Worm (Caenorhabditis elegans) whole organism, mixed stage, embryonic: ENCODE measurements around the gene srz-15.

Experiments
- M03D4.4 ChIP-seq: sonication (generic microtip); optimal IDR thresholded peaks from 2 replicates; lab custom pipeline; 2017; ENCODE audit warnings: mild to moderate bottlenecking, missing genetic modification characterization, missing compliant biosample characterization
- bed-3 ChIP-seq: fragments of 200-800 bp; sonication (Bioruptor generic); optimal IDR thresholded peaks from 3 replicates; lab custom pipeline; 2018; ENCODE audit warnings: mild to moderate bottlenecking, missing genetic modification characterization, moderate library complexity, missing compliant biosample characterization
- blmp-1 ChIP-seq: fragments of 150-350 bp; optimal IDR thresholded peaks from 2 replicates; lab custom pipeline; 2014; ENCODE audit warnings: missing biosample characterization, missing genetic modification characterization
- ceh-39 ChIP-seq: fragments of 150-350 bp; optimal IDR thresholded peaks from 2 replicates; lab custom pipeline; 2014; ENCODE audit warnings: missing biosample characterization, missing genetic modification characterization
- ceh-43 ChIP-seq: fragments of 200-800 bp; sonication (Bioruptor generic); optimal IDR thresholded peaks from 2 replicates; lab custom pipeline; 2018; ENCODE audit warnings: mild to moderate bottlenecking, missing genetic modification characterization, moderate library complexity, missing compliant biosample characterization
- ceh-83 ChIP-seq: fragments of 200-800 bp; sonication (Bioruptor generic); optimal IDR thresholded peaks from 2 replicates; lab custom pipeline; 2018; ENCODE audit warnings: mild to moderate bottlenecking, missing genetic modification characterization, missing compliant biosample characterization
- ces-1 ChIP-seq: fragments of 150-350 bp; optimal IDR thresholded peaks from 2 replicates; lab custom pipeline; 2014; ENCODE audit warnings: missing biosample characterization, missing genetic modification reagents, missing genetic modification characterization
- drap-1 ChIP-seq: fragments of 200-800 bp; sonication (Bioruptor generic); optimal IDR thresholded peaks from 3 replicates; lab custom pipeline; 2018; ENCODE audit warnings: mild to moderate bottlenecking, missing genetic modification characterization, missing compliant biosample characterization
- elt-1 ChIP-seq: sonication (generic microtip); optimal IDR thresholded peaks from 2 replicates; lab custom pipeline; 2017; ENCODE audit warnings: missing genetic modification characterization, mild to moderate bottlenecking, missing compliant biosample characterization, antibody characterized with exemption, moderate library complexity, borderline replicate concordance; ENCODE audit not compliant: insufficient read depth
- elt-3 ChIP-seq: fragments of 150-350 bp; optimal IDR thresholded peaks from 2 replicates; lab custom pipeline; 2014; ENCODE audit warnings: missing biosample characterization, missing genetic modification characterization
- flh-1 ChIP-seq: fragments of 200-800 bp; sonication (Bioruptor generic); optimal IDR thresholded peaks from 2 replicates; lab custom pipeline; 2018; ENCODE audit warnings: mild to moderate bottlenecking, missing genetic modification characterization, moderate library complexity, missing compliant biosample characterization
- ham-2 ChIP-seq: fragments of 200-800 bp; sonication (Bioruptor generic); optimal IDR thresholded peaks from 2 replicates; lab custom pipeline; 2018; ENCODE audit warnings: mild to moderate bottlenecking, missing genetic modification characterization, missing compliant biosample characterization
- hlh-1 ChIP-seq: fragments of 150-350 bp; optimal IDR thresholded peaks from 2 replicates; lab custom pipeline; 2014; ENCODE audit warnings: missing biosample characterization, missing genetic modification reagents, missing genetic modification characterization
- lin-13 ChIP-seq: fragments of 150-350 bp; optimal IDR thresholded peaks from 2 replicates; lab custom pipeline; 2014; ENCODE audit warnings: missing biosample characterization, missing genetic modification characterization
- lin-32 ChIP-seq: fragments of 200-800 bp; sonication (Bioruptor generic); optimal IDR thresholded peaks from 2 replicates; lab custom pipeline; 2018; ENCODE audit warnings: mild to moderate bottlenecking, missing genetic modification characterization, missing compliant biosample characterization
- lsy-2 ChIP-seq: fragments of 150-350 bp; optimal IDR thresholded peaks from 2 replicates; lab custom pipeline; 2014; ENCODE audit warnings: missing biosample characterization, missing genetic modification characterization
- mab-5 ChIP-seq: fragments of 150-350 bp; optimal IDR thresholded peaks from 2 replicates; lab custom pipeline; 2014; ENCODE audit warnings: missing biosample characterization, missing genetic modification characterization
- mep-1 ChIP-seq: fragments of 150-350 bp; optimal IDR thresholded peaks from 2 replicates; lab custom pipeline; 2017; ENCODE audit warnings: missing biosample characterization, missing genetic modification reagents, missing genetic modification characterization, inconsistent platforms
- mls-2 ChIP-seq: sonication (generic microtip); optimal IDR thresholded peaks from 2 replicates; lab custom pipeline; 2016; ENCODE audit warnings: mild to moderate bottlenecking, missing genetic modification characterization, moderate library complexity, missing compliant biosample characterization
- nhr-12 ChIP-seq: fragments of 150-350 bp; optimal IDR thresholded peaks from 2 replicates; lab custom pipeline; 2014; ENCODE audit warnings: missing biosample characterization, missing genetic modification characterization
- nhr-2 ChIP-seq: fragments of 150-350 bp; optimal IDR thresholded peaks from 2 replicates; lab custom pipeline; 2014; ENCODE audit warnings: missing biosample characterization, missing genetic modification characterization
- nhr-237 ChIP-seq: fragments of 150-350 bp; optimal IDR thresholded peaks from 2 replicates; lab custom pipeline; 2014; ENCODE audit warnings: missing biosample characterization, missing genetic modification characterization
- nhr-28 ChIP-seq: fragments of 150-350 bp; optimal IDR thresholded peaks from 2 replicates; lab custom pipeline; 2014; ENCODE audit warnings: missing biosample characterization, missing genetic modification characterization
- nhr-76 ChIP-seq: sonication (generic microtip); optimal IDR thresholded peaks from 2 replicates; lab custom pipeline; 2017; ENCODE audit warnings: missing biosample characterization, missing genetic modification characterization
- pha-4 ChIP-seq: fragments of 150-350 bp; optimal IDR thresholded peaks from 2 replicates; lab custom pipeline; 2018; ENCODE audit warnings: missing biosample characterization, missing genetic modification reagents, missing genetic modification characterization
- sem-2 ChIP-seq: fragments of 200-800 bp; sonication (Bioruptor generic); optimal IDR thresholded peaks from 2 replicates; lab custom pipeline; 2018; ENCODE audit warnings: mild to moderate bottlenecking, missing genetic modification characterization, missing compliant biosample characterization
- snpc-4 ChIP-seq: fragments of 150-350 bp; optimal IDR thresholded peaks from 2 replicates; lab custom pipeline; 2014; ENCODE audit warnings: missing biosample characterization, missing genetic modification characterization
- tbx-8 ChIP-seq: fragments of 200-800 bp; sonication (Bioruptor generic); optimal IDR thresholded peaks from 2 replicates; lab custom pipeline; 2018; ENCODE audit warnings: mild to moderate bottlenecking, missing genetic modification characterization, moderate library complexity, missing compliant biosample characterization
- unc-120 ChIP-seq: sonication (generic microtip); optimal IDR thresholded peaks from 2 replicates; lab custom pipeline; 2017; ENCODE audit warnings: missing genetic modification characterization, missing compliant biosample characterization; ENCODE audit not compliant: poor library complexity, severe bottlenecking
- unc-39 ChIP-seq: fragments of 150-350 bp; optimal IDR thresholded peaks from 2 replicates; lab custom pipeline; 2014; ENCODE audit warnings: missing biosample characterization, missing genetic modification characterization
- unc-62 ChIP-seq: fragments of 150-350 bp; optimal IDR thresholded peaks from 2 replicates; lab custom pipeline; 2014; ENCODE audit warnings: missing biosample characterization, missing genetic modification reagents, missing genetic modification characterization
- zip-8 ChIP-seq: fragments of 150-350 bp; optimal IDR thresholded peaks from 2 replicates; lab custom pipeline; 2014; ENCODE audit warnings: missing biosample characterization, missing genetic modification characterization
- ztf-11 ChIP-seq: fragments of 150-350 bp; optimal IDR thresholded peaks from 2 replicates; lab custom pipeline; 2014; ENCODE audit warnings: missing biosample characterization, missing genetic modification characterization

srz-15 gene

DNA sequence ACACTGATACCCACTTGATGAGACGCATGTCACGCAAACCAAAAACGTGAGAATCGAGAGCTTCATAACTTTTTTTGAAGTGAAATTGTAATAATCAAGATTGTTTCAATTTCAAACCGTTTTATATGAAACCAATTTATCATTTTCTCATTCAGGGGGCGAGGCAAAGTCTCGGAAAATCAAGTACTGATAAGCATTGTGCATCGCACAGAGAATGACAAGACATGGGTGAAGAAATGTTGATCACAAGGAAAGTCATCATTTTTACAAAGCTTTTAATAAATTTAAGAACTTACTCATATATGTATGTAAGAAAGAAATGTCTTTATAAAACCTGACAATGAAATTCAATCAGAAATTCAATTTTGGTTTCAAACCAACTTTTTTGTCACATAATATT is 9.1 kb upstream of the srz-15 start, which contains the start of gene K08D8.3:
Gene K08D8.3, minus strand, starts transcription at position 131 of the 400 bp plus-strand sequence.
- TF ChIP-seq ceh-83 (GFP tag; lab: Kevin White, UChicago) (no peak), zip-8 (tag; lab: Kevin White, UChicago) (no peak)

DNA sequence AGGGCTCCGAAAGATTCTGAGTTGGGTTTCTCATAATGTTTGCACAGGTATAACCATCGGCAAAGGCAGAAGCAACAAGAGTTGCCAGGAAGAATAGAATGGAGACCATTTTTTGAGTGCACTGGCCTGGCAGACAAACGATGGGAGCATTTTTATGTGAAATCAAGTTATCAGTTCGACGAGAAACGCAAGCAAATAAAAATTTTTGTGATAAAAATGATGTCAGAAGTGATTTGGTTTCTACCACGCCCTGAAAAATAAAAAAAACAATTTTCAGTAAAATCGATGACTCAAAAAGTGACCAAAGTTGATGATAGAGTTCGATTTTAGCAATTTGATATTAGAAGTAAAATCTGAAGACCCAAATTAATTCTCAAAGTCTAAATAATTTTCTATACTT is 5.7 kb upstream of the srz-15 start, which contains the start of gene K08D8.4:
Gene K08D8.4, minus strand, starts transcription at position 128 of the 400 bp plus-strand sequence.
- TF ChIP-seq mls-2 (no peak), sem-2 (GFP tag; lab: Kevin White, UChicago) (no peak), mab-5 (tag; lab: Kevin White, UChicago) (no peak), hlh-1 (no peak), lin-13 (tag; lab: Kevin White, UChicago) (no peak), elt-3 (no peak), nhr-76 (tag; lab: Kevin White, UChicago) (no peak), snpc-4 (no peak), unc-120 (no peak), nhr-28 (tag; lab: Kevin White, UChicago) (no peak), ceh-43 (no peak), ham-2 (GFP tag; lab: Kevin White, UChicago) (no peak), mep-1 (no peak), ceh-39 (no peak), nhr-237 (tag; lab: Kevin White, UChicago) (no peak), tbx-8 (GFP tag; lab: Kevin White, UChicago) (no peak), elt-1 (tag; lab: Kevin White, UChicago) (no peak), unc-62 (GFP tag; lab: Kevin White, UChicago) (no peak)

- TF ChIP-seq pha-4 (no peak), nhr-12 (no peak), mep-1 (no peak), nhr-2 (tag; lab: Kevin White, UChicago) (no peak), blmp-1 (tag; lab: Kevin White, UChicago) (no peak), nhr-76 (tag; lab: Kevin White, UChicago) (no peak), unc-39 (tag; lab: Kevin White, UChicago) (no peak), elt-3 (no peak), bed-3 (GFP tag; lab: Kevin White, UChicago) (no peak), snpc-4 (no peak), lsy-2 (tag; lab: Kevin White, UChicago) (no peak), ceh-43 (no peak), lin-32 (GFP tag; lab: Kevin White, UChicago) (no peak), ham-2 (GFP tag; lab: Kevin White, UChicago) (no peak), sem-2 (GFP tag; lab: Kevin White, UChicago) (no peak)
Measured at ce11 chrIV:12911990-12912389, 3.6 kb upstream of the srz-15 start, which contains the start of gene K08D8.5. K08D8.5 (minus strand) TSS chrIV:12912129.

DNA sequence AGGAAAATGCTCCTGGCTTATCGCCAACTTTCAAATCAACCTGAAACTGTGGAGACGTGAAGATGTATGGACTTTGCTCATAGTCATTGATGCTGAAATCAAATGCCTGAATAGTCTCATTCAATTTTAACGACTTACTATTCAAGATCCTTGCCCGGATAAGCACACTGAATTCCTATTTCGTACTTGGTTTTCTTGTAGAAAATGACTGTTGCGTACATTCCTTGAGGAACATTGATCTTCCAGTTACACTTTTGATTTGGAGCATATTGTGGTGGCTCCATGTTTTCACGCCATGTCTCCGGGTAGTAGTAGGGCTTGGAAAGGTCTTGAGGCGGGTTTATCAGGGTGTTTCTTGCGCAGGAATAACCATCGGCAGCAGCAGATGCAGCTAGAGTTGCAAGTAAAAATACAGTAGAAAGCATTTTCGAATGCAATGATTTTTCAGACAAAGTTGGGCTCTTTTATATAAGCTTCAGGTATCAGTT is 1.0 kb upstream of the srz-15 start, which contains the start of gene irg-6:
Gene irg-6, minus strand, starts transcription at position 438 of the 488 bp plus-strand sequence.
- TF ChIP-seq pha-4: no peak
- no peak for TF ChIP-seq snpc-4
- TF ChIP-seq blmp-1 (tag; lab: Kevin White, UChicago): no peak
- no peak for TF ChIP-seq drap-1 (GFP tag; lab: Kevin White, UChicago)
- TF ChIP-seq lin-32 (GFP tag; lab: Kevin White, UChicago): no peak
- TF ChIP-seq ceh-43: no peak
- no peak for TF ChIP-seq lin-13 (tag; lab: Kevin White, UChicago)
- no peak for TF ChIP-seq mab-5 (tag; lab: Kevin White, UChicago)

ce11 chrIV:12918256-12918655 is 2.7 kb downstream of the srz-15 start, which contains the start of gene C32H11.3:
C32H11.3 (plus strand) TSS chrIV:12918556.
- TF ChIP-seq zip-8 (tag; lab: Kevin White, UChicago): no peak
- TF ChIP-seq ztf-11 (tag; lab: Kevin White, UChicago): no peak
- no peak for TF ChIP-seq sem-2 (GFP tag; lab: Kevin White, UChicago)
- no peak for TF ChIP-seq blmp-1 (tag; lab: Kevin White, UChicago)
- no peak for TF ChIP-seq ces-1 (GFP tag; lab: Kevin White, UChicago)
- TF ChIP-seq unc-62 (GFP tag; lab: Kevin White, UChicago): no peak
- no peak for TF ChIP-seq flh-1 (GFP tag; lab: Kevin White, UChicago)
- no peak for TF ChIP-seq mls-2
- no peak for TF ChIP-seq tbx-8 (GFP tag; lab: Kevin White, UChicago)
- TF ChIP-seq drap-1 (GFP tag; lab: Kevin White, UChicago): no peak
- no peak for TF ChIP-seq nhr-28 (tag; lab: Kevin White, UChicago)
- no peak for TF ChIP-seq nhr-76 (tag; lab: Kevin White, UChicago)
- TF ChIP-seq ceh-83 (GFP tag; lab: Kevin White, UChicago): no peak
- TF ChIP-seq lin-13 (tag; lab: Kevin White, UChicago): no peak
- no peak for TF ChIP-seq pha-4
- TF ChIP-seq M03D4.4: no peak
- TF ChIP-seq nhr-237 (tag; lab: Kevin White, UChicago): no peak
- TF ChIP-seq nhr-12: no peak
- TF ChIP-seq ceh-43: no peak
